Worm (Caenorhabditis elegans): ENCODE measurements around the gene gpa-11.

DNA sequence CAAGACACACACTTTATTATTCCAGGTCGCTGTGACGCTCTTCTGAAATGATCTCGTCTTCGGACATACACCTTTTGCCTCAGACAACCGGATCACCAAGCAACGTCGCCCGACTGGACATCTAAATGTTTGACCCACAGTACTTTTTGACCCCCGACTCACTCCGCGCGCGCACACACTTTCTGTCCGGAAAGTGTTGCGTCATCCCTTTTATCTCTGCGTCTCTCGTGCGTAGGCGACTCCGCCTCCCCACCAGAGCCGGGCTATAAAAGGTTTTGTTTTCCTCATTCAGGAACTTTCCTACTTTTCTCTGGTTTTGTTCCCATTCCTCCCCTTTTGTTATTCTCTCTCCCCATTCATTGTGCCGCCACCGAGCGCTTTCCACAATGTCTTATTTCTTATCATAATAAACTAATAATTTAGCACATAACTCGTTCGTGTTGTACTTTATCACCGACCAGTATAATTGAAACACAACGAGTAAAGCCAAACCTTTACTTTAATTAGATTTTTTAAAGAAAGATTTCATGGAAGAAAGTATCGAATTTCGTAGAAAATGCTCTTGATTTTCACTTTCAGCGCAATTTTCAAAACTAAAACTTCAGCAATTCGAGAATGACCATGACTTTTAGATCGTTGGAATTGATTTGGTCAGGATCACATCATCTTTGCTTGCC is 37.8 kb upstream of the gpa-11 start, which contains the start of gene F31D5.6:
- TF ChIP-seq ztf-16 (tag; optimal IDR thresholded peaks at IDR 0.05) (no peak), ceh-19 (GFP tag; optimal IDR thresholded peaks at IDR 0.05) (no peak), ceh-34 (tag; optimal IDR thresholded peaks at IDR 0.05) (no peak), pax-1 (tag; optimal IDR thresholded peaks at IDR 0.05) (no peak), gmeb-2 (tag; optimal IDR thresholded peaks at IDR 0.05) (no peak), pqm-1 (tag; optimal IDR thresholded peaks at IDR 0.05) (no peak), unc-55 (GFP tag; optimal IDR thresholded peaks at IDR 0.05) (no peak), nhr-11 (tag; optimal IDR thresholded peaks at IDR 0.05) (no peak), nfya-1 (tag; optimal IDR thresholded peaks at IDR 0.05) (no peak), sox-4 (tag; optimal IDR thresholded peaks at IDR 0.05) (no peak)

Data from whole organism, late embryonic.